Worm (Caenorhabditis elegans) whole organism, L4 larva: ENCODE data around the gene gst-35.

Experiments used
- F10B5.3 ChIP-seq: sonication (generic microtip); optimal IDR thresholded peaks from 2 replicates; lab custom pipeline; 2016; ENCODE audit warnings: mild to moderate bottlenecking, missing genetic modification characterization, missing compliant biosample characterization
- F26F4.8 ChIP-seq: fragments of 200-800 bp; sonication (Bioruptor generic); conservative IDR thresholded peaks from 2 replicates; pipeline ENCODE4 v1.3.6; 2022; ENCODE audit warnings: missing genetic modification characterization, missing compliant biosample characterization
- F44E2.7 ChIP-seq: fragments of 200-800 bp; sonication (Bioruptor generic); IDR thresholded peaks from 2 replicates; pipeline ENCODE4 v2.1.2; 2022; ENCODE audit warnings: missing genetic modification characterization, missing compliant biosample characterization
- F49E8.2 ChIP-seq: sonication (generic microtip); optimal IDR thresholded peaks from 2 replicates; lab custom pipeline; 2016; ENCODE audit warnings: missing compliant biosample characterization, mild to moderate bottlenecking, missing genetic modification characterization, borderline replicate concordance
- Y5F2A.4 ChIP-seq: fragments of 200-800 bp; sonication (Bioruptor generic); optimal IDR thresholded peaks from 2 replicates; lab custom pipeline; 2018; ENCODE audit warnings: mild to moderate bottlenecking, missing genetic modification characterization, missing compliant biosample characterization
- ZK337.2 ChIP-seq: fragments of 200-800 bp; sonication (Bioruptor generic); IDR thresholded peaks from 2 replicates; pipeline ENCODE4 v1.3.6; 2022; ENCODE audit warnings: missing genetic modification reagents, missing genetic modification characterization, missing compliant biosample characterization
- ZK546.5 ChIP-seq, 2 experiments: sonication (generic microtip); optimal IDR thresholded peaks; 2 replicates each; lab custom pipeline; 2017; ENCODE audit warnings: missing biosample characterization in 2 of 2, missing genetic modification characterization in 2 of 2
- aha-1 ChIP-seq: fragments of 150-350 bp; peaks from one replicate; lab custom pipeline; 2014; ENCODE audit warnings: missing biosample characterization, missing genetic modification characterization
- ama-1 ChIP-seq: fragments of 150-350 bp; optimal IDR thresholded peaks from 2 replicates; lab custom pipeline; 2014; ENCODE audit warnings: inconsistent platforms, mixed read lengths
- attf-4 ChIP-seq: sonication (generic microtip); optimal IDR thresholded peaks from 3 replicates; lab custom pipeline; 2017; ENCODE audit warnings: missing biosample characterization, missing genetic modification characterization
- ceh-28 ChIP-seq: fragments of 150-350 bp; optimal IDR thresholded peaks from 2 replicates; lab custom pipeline; 2014; ENCODE audit warnings: missing biosample characterization, missing genetic modification reagents, missing genetic modification characterization
- ceh-32 ChIP-seq: sonication (generic microtip); optimal IDR thresholded peaks from 2 replicates; lab custom pipeline; 2016; ENCODE audit warnings: mild to moderate bottlenecking, missing genetic modification characterization, missing compliant biosample characterization; ENCODE audit not compliant: poor library complexity
- ceh-44 ChIP-seq: fragments of 200-800 bp; sonication (Bioruptor generic); IDR thresholded peaks from 2 replicates; pipeline ENCODE4 v1.3.6; 2022; ENCODE audit warnings: missing genetic modification reagents, missing genetic modification characterization, missing compliant biosample characterization
- ceh-82 ChIP-seq: sonication (generic microtip); optimal IDR thresholded peaks from 2 replicates; lab custom pipeline; 2017; ENCODE audit warnings: missing biosample characterization, missing genetic modification characterization
- ces-1 ChIP-seq: fragments of 150-350 bp; sonication (generic microtip); optimal IDR thresholded peaks from 4 replicates; lab custom pipeline; 2014; ENCODE audit warnings: missing biosample characterization, missing genetic modification reagents, missing genetic modification characterization
- daf-8 ChIP-seq: fragments of 200-800 bp; sonication (Bioruptor generic); IDR thresholded peaks from 2 replicates; pipeline ENCODE4 v1.3.6; 2022; ENCODE audit warnings: missing genetic modification characterization, missing compliant biosample characterization
- egl-27 ChIP-seq: sonication (generic microtip); optimal IDR thresholded peaks from 3 replicates; lab custom pipeline; 2017; ENCODE audit warnings: missing biosample characterization, missing genetic modification reagents, missing genetic modification characterization
- egl-43 ChIP-seq: fragments of 200-800 bp; sonication (Bioruptor generic); IDR thresholded peaks from 2 replicates; pipeline ENCODE4 v1.3.6; 2022; ENCODE audit warnings: missing genetic modification reagents, missing genetic modification characterization, missing compliant biosample characterization
- gei-8 ChIP-seq: fragments of 200-800 bp; sonication (Bioruptor generic); optimal IDR thresholded peaks from 2 replicates; lab custom pipeline; 2018; ENCODE audit warnings: mild to moderate bottlenecking, missing genetic modification characterization, missing compliant biosample characterization
- hlh-11 ChIP-seq: fragments of 200-800 bp; sonication (Bioruptor generic); optimal IDR thresholded peaks from 2 replicates; lab custom pipeline; 2018; ENCODE audit warnings: mild to moderate bottlenecking, missing genetic modification characterization, missing compliant biosample characterization
- jun-1 ChIP-seq: fragments of 150-350 bp; optimal IDR thresholded peaks from 2 replicates; lab custom pipeline; 2014; ENCODE audit warnings: missing biosample characterization, missing genetic modification reagents, missing genetic modification characterization
- lin-1 ChIP-seq: fragments of 200-800 bp; sonication (Bioruptor generic); IDR thresholded peaks from 2 replicates; pipeline ENCODE4 v1.3.6; 2022; ENCODE audit warnings: missing genetic modification reagents, missing genetic modification characterization, missing compliant biosample characterization
- lin-29 ChIP-seq: fragments of 200-800 bp; sonication (Bioruptor generic); IDR thresholded peaks from 2 replicates; pipeline ENCODE4 v1.3.6; 2022; ENCODE audit warnings: missing genetic modification reagents, missing genetic modification characterization, missing compliant biosample characterization
- lin-39 ChIP-seq: fragments of 150-350 bp; optimal IDR thresholded peaks from 2 replicates; lab custom pipeline; 2014; ENCODE audit warnings: missing biosample characterization, missing genetic modification reagents, missing genetic modification characterization
- lir-3 ChIP-seq: sonication (generic microtip); optimal IDR thresholded peaks from 2 replicates; lab custom pipeline; 2016; ENCODE audit warnings: mild to moderate bottlenecking, missing genetic modification characterization, missing compliant biosample characterization
- madf-5 ChIP-seq, 2 experiments: fragments of 200-800 bp; sonication (Bioruptor generic); IDR thresholded peaks; 2 replicates each; pipeline ENCODE4 v1.3.6; 2022; ENCODE audit warnings: missing compliant biosample characterization in 2 of 2, missing genetic modification characterization in 2 of 2
- madf-9 ChIP-seq: fragments of 200-800 bp; sonication (Bioruptor generic); conservative IDR thresholded peaks from 2 replicates; pipeline ENCODE4 v1.3.6; 2022; ENCODE audit warnings: missing genetic modification reagents, missing genetic modification characterization, missing compliant biosample characterization
- mdl-1 ChIP-seq, 2 experiments: fragments of 150-350 bp in 1 of 2; sonication (generic microtip) in 1 of 2; optimal IDR thresholded peaks; 2 replicates each; lab custom pipeline; 2014 to 2017; ENCODE audit warnings: missing biosample characterization in 2 of 2, missing genetic modification characterization in 2 of 2
- mep-1 ChIP-seq: fragments of 150-350 bp; sonication (generic microtip); optimal IDR thresholded peaks from 3 replicates; lab custom pipeline; 2014; ENCODE audit warnings: missing biosample characterization, missing genetic modification characterization
- mes-2 ChIP-seq: sonication (generic microtip); optimal IDR thresholded peaks from 2 replicates; lab custom pipeline; 2016; ENCODE audit warnings: missing genotype, mild to moderate bottlenecking, missing genetic modification characterization, missing compliant biosample characterization; ENCODE audit not compliant: poor library complexity, severe bottlenecking
- mxl-2 ChIP-seq: fragments of 200-800 bp; sonication (Bioruptor generic); conservative IDR thresholded peaks from 2 replicates; pipeline ENCODE4 v1.3.6; 2022; ENCODE audit warnings: missing genetic modification reagents, missing genetic modification characterization, missing compliant biosample characterization
- nhr-10 ChIP-seq: fragments of 150-350 bp; optimal IDR thresholded peaks from 2 replicates; lab custom pipeline; 2014; ENCODE audit warnings: missing biosample characterization, missing genetic modification characterization
- nhr-11 ChIP-seq: fragments of 150-350 bp; optimal IDR thresholded peaks from 2 replicates; lab custom pipeline; 2014; ENCODE audit warnings: missing biosample characterization, missing genetic modification characterization
- nhr-111 ChIP-seq: fragments of 200-800 bp; sonication (Bioruptor generic); optimal IDR thresholded peaks from 2 replicates; lab custom pipeline; 2018; ENCODE audit warnings: mild to moderate bottlenecking, missing genetic modification characterization, missing compliant biosample characterization
- nhr-25 ChIP-seq: sonication (generic microtip); optimal IDR thresholded peaks from 2 replicates; lab custom pipeline; 2017; ENCODE audit warnings: missing genetic modification characterization, mild to moderate bottlenecking, missing compliant biosample characterization, antibody characterized with exemption, moderate library complexity, borderline replicate concordance; ENCODE audit not compliant: insufficient read depth
- nhr-41 ChIP-seq: fragments of 200-800 bp; sonication (Bioruptor generic); IDR thresholded peaks from 2 replicates; pipeline ENCODE4 v1.3.6; 2022; ENCODE audit warnings: missing genetic modification reagents, missing genetic modification characterization, missing compliant biosample characterization
- nhr-42 ChIP-seq: fragments of 200-800 bp; sonication (Bioruptor generic); IDR thresholded peaks from 2 replicates; pipeline ENCODE4 v1.3.6; 2022; ENCODE audit warnings: missing genetic modification characterization, missing compliant biosample characterization
- nhr-48 ChIP-seq: sonication (generic microtip); optimal IDR thresholded peaks from 2 replicates; lab custom pipeline; 2016; ENCODE audit warnings: mild to moderate bottlenecking, missing genetic modification characterization, missing compliant biosample characterization
- pha-4 ChIP-seq, 2 experiments: fragments of 150-350 bp in 1 of 2; fragments of 200-800 bp in 1 of 2; sonication (Bioruptor generic) in 1 of 2; IDR thresholded peaks in 1 of 2; optimal IDR thresholded peaks in 1 of 2; 2 replicates each; pipeline versions ENCODE4 v1.3.6 to Lab custom; 2014 to 2022; ENCODE audit warnings: missing genetic modification characterization in 2 of 2, missing genetic modification reagents in 2 of 2, missing biosample characterization in 1 of 2, missing compliant biosample characterization in 1 of 2
- php-3 ChIP-seq: fragments of 200-800 bp; sonication (Bioruptor generic); IDR thresholded peaks from 2 replicates; pipeline ENCODE4 v1.3.6; 2022; ENCODE audit warnings: missing genetic modification reagents, missing genetic modification characterization, missing compliant biosample characterization
- rbr-2 ChIP-seq: sonication (generic microtip); optimal IDR thresholded peaks from 2 replicates; lab custom pipeline; 2016; ENCODE audit warnings: missing genotype, missing genetic modification characterization, missing compliant biosample characterization
- sdz-12 ChIP-seq: fragments of 200-800 bp; sonication (Bioruptor generic); optimal IDR thresholded peaks from 2 replicates; lab custom pipeline; 2018; ENCODE audit warnings: mild to moderate bottlenecking, missing genetic modification characterization, missing compliant biosample characterization
- set-16 ChIP-seq: fragments of 200-800 bp; sonication (Bioruptor generic); IDR thresholded peaks from 2 replicates; pipeline ENCODE4 v1.3.6; 2022; ENCODE audit warnings: missing genetic modification reagents, missing genetic modification characterization, missing compliant biosample characterization
- snpc-1.2 ChIP-seq: fragments of 200-800 bp; sonication (Bioruptor generic); IDR thresholded peaks from 2 replicates; pipeline ENCODE4 v1.3.6; 2022; ENCODE audit warnings: missing genetic modification reagents, missing genetic modification characterization, missing compliant biosample characterization
- tag-97 ChIP-seq: fragments of 200-800 bp; sonication (Bioruptor generic); IDR thresholded peaks from 2 replicates; pipeline ENCODE4 v1.3.6; 2022; ENCODE audit warnings: missing genetic modification characterization, missing compliant biosample characterization
- tra-1 ChIP-seq: fragments of 200-800 bp; sonication (Bioruptor generic); IDR thresholded peaks from 2 replicates; pipeline ENCODE4 v1.3.6; 2022; ENCODE audit warnings: missing genetic modification reagents, missing genetic modification characterization, missing compliant biosample characterization
- vab-7 ChIP-seq: fragments of 200-800 bp; sonication (Bioruptor generic); IDR thresholded peaks from 2 replicates; pipeline ENCODE4 v1.3.6; 2022; ENCODE audit warnings: missing genetic modification reagents, missing genetic modification characterization, missing compliant biosample characterization
- zfp-2 ChIP-seq: sonication (generic microtip); optimal IDR thresholded peaks from 2 replicates; lab custom pipeline; 2016; ENCODE audit warnings: mild to moderate bottlenecking, missing genetic modification characterization, missing compliant biosample characterization
- zip-11 ChIP-seq: fragments of 200-800 bp; sonication (Bioruptor generic); IDR thresholded peaks from 2 replicates; pipeline ENCODE4 v1.3.6; 2022; ENCODE audit warnings: missing genetic modification characterization, missing compliant biosample characterization
- zip-2 ChIP-seq: fragments of 150-350 bp; optimal IDR thresholded peaks from 2 replicates; lab custom pipeline; 2014; ENCODE audit warnings: missing biosample characterization, missing genetic modification characterization
- ztf-11 ChIP-seq: fragments of 150-350 bp; optimal IDR thresholded peaks from 2 replicates; lab custom pipeline; 2014; ENCODE audit warnings: missing biosample characterization, missing genetic modification characterization
- ztf-7 ChIP-seq: fragments of 150-350 bp; optimal IDR thresholded peaks from 2 replicates; lab custom pipeline; 2014; ENCODE audit warnings: missing biosample characterization, missing genetic modification characterization

gst-35 gene

DNA sequence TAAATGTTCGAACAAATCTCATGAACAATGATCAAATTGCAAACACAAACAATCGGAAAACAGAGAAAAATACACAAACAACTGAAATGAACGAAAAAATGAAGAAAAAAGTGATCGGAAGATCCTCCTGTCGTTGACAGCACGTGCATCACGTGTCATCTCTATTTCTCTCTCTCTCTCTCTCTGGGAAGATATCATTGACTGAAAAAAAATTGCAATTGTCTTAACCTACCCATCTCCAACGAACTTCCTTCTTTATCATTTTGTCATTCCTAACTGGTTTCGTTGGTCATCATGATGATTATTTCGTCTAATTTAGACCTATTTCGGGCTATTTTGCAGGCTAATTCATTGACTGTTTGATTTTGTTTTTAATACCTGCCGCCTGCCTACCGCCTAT, 20.2 kb upstream of the gst-35 start:
- no peak for TF ChIP-seq snpc-1.2 (GFP tag; lab: Robert Waterston, UW)
- TF ChIP-seq ceh-32 (tag; lab: Kevin White, UChicago): no peak
- TF ChIP-seq pha-4 (GFP tag; IDR thresholded peaks at IDR 0.05; lab: Robert Waterston, UW): no peak
- no peak for TF ChIP-seq pha-4 (tag; optimal IDR thresholded peaks at IDR 0.05; lab: Kevin White, UChicago)
- no peak for TF ChIP-seq nhr-10
- TF ChIP-seq php-3 (GFP tag; lab: Robert Waterston, UW): no peak
- no peak for TF ChIP-seq F26F4.8 (GFP tag; lab: Robert Waterston, UW)
- TF ChIP-seq mxl-2: 0 out of 2 replicates have a peak, but pooled peaks have one; percentile 45
- TF ChIP-seq aha-1 (tag; lab: Kevin White, UChicago): no peak
- peak; percentile 65 for TF ChIP-seq mep-1
- TF ChIP-seq zip-2 (tag; lab: Kevin White, UChicago): no peak
- no peak for TF ChIP-seq egl-43
- peak; percentile 10 for TF ChIP-seq nhr-25
- TF ChIP-seq ces-1 (GFP tag; lab: Kevin White, UChicago): no peak
- peak; percentile 37 for TF ChIP-seq nhr-11
- TF ChIP-seq tra-1 (GFP tag; lab: Robert Waterston, UW): 0 out of 2 replicates have a peak, but pooled peaks have one; percentile 34
- TF ChIP-seq lir-3 (tag; lab: Kevin White, UChicago): no peak
- TF ChIP-seq nhr-41 (GFP tag; lab: Robert Waterston, UW): no peak
- no peak for TF ChIP-seq gei-8 (GFP tag; lab: Kevin White, UChicago)
- no peak for TF ChIP-seq F10B5.3 (tag; lab: Kevin White, UChicago)
- TF ChIP-seq F49E8.2: no peak
- TF ChIP-seq ZK337.2 (GFP tag; lab: Robert Waterston, UW): no peak
- no peak for TF ChIP-seq sdz-12 (GFP tag; lab: Kevin White, UChicago)
- no peak for TF ChIP-seq tag-97 (GFP tag; lab: Robert Waterston, UW)
- TF ChIP-seq F44E2.7 (GFP tag; lab: Robert Waterston, UW): no peak
- TF ChIP-seq jun-1 (tag; lab: Kevin White, UChicago): no peak
- no peak for TF ChIP-seq madf-5 (GFP tag; IDR thresholded peaks at IDR 0.05; lab: Robert Waterston, UW)
- TF ChIP-seq madf-9 (GFP tag; lab: Robert Waterston, UW): no peak
- TF ChIP-seq vab-7 (GFP tag; lab: Robert Waterston, UW): no peak
- peak; percentile 84 for TF ChIP-seq hlh-11 (tag; lab: Kevin White, UChicago)
- TF ChIP-seq egl-27 (tag; lab: Kevin White, UChicago): no peak
- TF ChIP-seq rbr-2: no peak
- TF ChIP-seq nhr-48 (tag; lab: Kevin White, UChicago): peak; percentile 73
- peak; percentile 5 for TF ChIP-seq mes-2
- TF ChIP-seq zip-11 (GFP tag; lab: Robert Waterston, UW): no peak
- TF ChIP-seq ama-1 (lab: Kevin White, UChicago): peak; percentile 14
- no peak for TF ChIP-seq Y5F2A.4
- TF ChIP-seq ceh-28: no peak
- no peak for TF ChIP-seq nhr-42 (GFP tag; lab: Robert Waterston, UW)
- TF ChIP-seq lin-1 (GFP tag; lab: Robert Waterston, UW): peak; percentile 57; the same call in 1 of the 2 replicates
- TF ChIP-seq daf-8 (GFP tag; lab: Robert Waterston, UW): no peak
- no peak for TF ChIP-seq attf-4 (tag; lab: Kevin White, UChicago)
- peak; percentile 68 for TF ChIP-seq lin-29 (GFP tag; lab: Robert Waterston, UW)
- TF ChIP-seq ceh-44 (GFP tag; lab: Robert Waterston, UW): no peak
- no peak for TF ChIP-seq nhr-111 (GFP tag; lab: Kevin White, UChicago)
- no peak for TF ChIP-seq set-16
- no peak for TF ChIP-seq ceh-82 (tag; lab: Kevin White, UChicago)
- no peak for TF ChIP-seq ztf-11
- no peak for TF ChIP-seq ztf-7 (tag; lab: Kevin White, UChicago)
- peak; percentile 15 to 89 for TF ChIP-seq mdl-1 (tag; optimal IDR thresholded peaks at IDR 0.05; lab: Kevin White, UChicago)
- TF ChIP-seq lin-39 (tag; lab: Kevin White, UChicago): no peak
- no peak for TF ChIP-seq zfp-2 (tag; lab: Kevin White, UChicago)
- TF ChIP-seq ZK546.5 (tag; optimal IDR thresholded peaks at IDR 0.05; lab: Kevin White, UChicago): no peak
